Worm (Caenorhabditis elegans): ENCODE measurements around the gene moc-5.

moc-5 gene

ce11 chrX:9565881-9566280 lies at the start of gene moc-5:
TSS of gene moc-5 (minus strand) at chrX:9565981.
- TF ChIP-seq T23F11.4 (GFP tag; optimal IDR thresholded peaks at IDR 0.05) (no peak), unc-86 (tag; optimal IDR thresholded peaks at IDR 0.05) (no peak), pat-9 (tag; optimal IDR thresholded peaks at IDR 0.05) (no peak), unc-55 (GFP tag; optimal IDR thresholded peaks at IDR 0.05) (no peak), unc-42 (tag; optimal IDR thresholded peaks at IDR 0.05) (no peak), eyg-1 (tag; optimal IDR thresholded peaks at IDR 0.05) (no peak), odd-2 (tag; optimal IDR thresholded peaks at IDR 0.05) (no peak)

- TF ChIP-seq F13H6.1 (tag; optimal IDR thresholded peaks at IDR 0.05) = no peak
- TF ChIP-seq unc-42 (tag; optimal IDR thresholded peaks at IDR 0.05) = peak; percentile 14
Observed at ce11 chrX:9610040-9610613, 44.3 kb upstream of the moc-5 start, which contains the start of gene C11E4.6. TSS of gene C11E4.6 (plus strand) at chrX:9610563.

- TF ChIP-seq C08G9.2 (tag; optimal IDR thresholded peaks at IDR 0.05) (no peak), ceh-19 (GFP tag; optimal IDR thresholded peaks at IDR 0.05) (no peak), unc-55 (GFP tag; optimal IDR thresholded peaks at IDR 0.05) (peak; percentile 37)
Observed at ce11 chrX:9608127-9608526, 42.3 kb upstream of the moc-5 start.

- TF ChIP-seq pax-1 (tag; optimal IDR thresholded peaks at IDR 0.05) (no peak), ceh-22 (tag; optimal IDR thresholded peaks at IDR 0.05) (no peak), lim-6 (tag; optimal IDR thresholded peaks at IDR 0.05) (no peak), pha-2 (tag; optimal IDR thresholded peaks at IDR 0.05) (no peak), pat-9 (tag; optimal IDR thresholded peaks at IDR 0.05) (no peak), pha-4 (tag; optimal IDR thresholded peaks at IDR 0.05) (no peak), hlh-8 (tag; optimal IDR thresholded peaks at IDR 0.05) (no peak), ets-4 (tag; optimal IDR thresholded peaks at IDR 0.05) (no peak)
Observed at ce11 chrX:9603180-9603579, 37.4 kb upstream of the moc-5 start.

- TF ChIP-seq gmeb-2 (tag; optimal IDR thresholded peaks at IDR 0.05) (no peak), unc-86 (tag; optimal IDR thresholded peaks at IDR 0.05) (no peak), hlh-8 (tag; optimal IDR thresholded peaks at IDR 0.05) (no peak), madf-2 (tag; optimal IDR thresholded peaks at IDR 0.05) (no peak), fkh-10 (GFP tag; optimal IDR thresholded peaks at IDR 0.05) (no peak), pat-9 (tag; optimal IDR thresholded peaks at IDR 0.05) (no peak), unc-42 (tag; optimal IDR thresholded peaks at IDR 0.05) (no peak), eyg-1 (tag; optimal IDR thresholded peaks at IDR 0.05) (no peak), ttx-3 (tag; optimal IDR thresholded peaks at IDR 0.05) (no peak), hlh-6 (tag; optimal IDR thresholded peaks at IDR 0.05) (no peak), unc-55 (GFP tag; optimal IDR thresholded peaks at IDR 0.05) (no peak), ama-1 (optimal IDR thresholded peaks at IDR 0.05) (no peak), sox-2 (GFP tag; IDR thresholded peaks at IDR 0.05) (no peak), ceh-6 (GFP tag; optimal IDR thresholded peaks at IDR 0.05) (no peak), rnt-1 (tag; optimal IDR thresholded peaks at IDR 0.05) (no peak), pag-3 (tag; optimal IDR thresholded peaks at IDR 0.05; ENCODE audit: borderline replicate concordance) (no peak), npax-4 (tag; optimal IDR thresholded peaks at IDR 0.05) (no peak), unc-3 (GFP tag; conservative IDR thresholded peaks at IDR 0.05) (no peak), unc-3 (tag; optimal IDR thresholded peaks at IDR 0.05) (no peak), K09A11.1 (tag; optimal IDR thresholded peaks at IDR 0.05; ENCODE audit: insufficient read depth) (no peak), nhr-11 (tag; optimal IDR thresholded peaks at IDR 0.05) (no peak)
Observed at ce11 chrX:9602625-9603024, 36.8 kb upstream of the moc-5 start.

- TF ChIP-seq tbx-2 (tag; optimal IDR thresholded peaks at IDR 0.05) = no peak
- TF ChIP-seq pros-1 (tag; optimal IDR thresholded peaks at IDR 0.05) = no peak
- TF ChIP-seq unc-55 (GFP tag; optimal IDR thresholded peaks at IDR 0.05) = no peak
- TF ChIP-seq K02D7.2 (tag; optimal IDR thresholded peaks at IDR 0.05) = no peak
- TF ChIP-seq pag-3 (tag; optimal IDR thresholded peaks at IDR 0.05; ENCODE audit: borderline replicate concordance) = no peak
- TF ChIP-seq ceh-14 (tag; optimal IDR thresholded peaks at IDR 0.05) = no peak
- no peak for TF ChIP-seq ceh-9 (tag; optimal IDR thresholded peaks at IDR 0.05)
- TF ChIP-seq ztf-16 (tag; optimal IDR thresholded peaks at IDR 0.05) = no peak
- TF ChIP-seq unc-3 (GFP tag; conservative IDR thresholded peaks at IDR 0.05) = no peak
- TF ChIP-seq unc-3 (tag; optimal IDR thresholded peaks at IDR 0.05) = no peak
- no peak for TF ChIP-seq che-1 (tag; optimal IDR thresholded peaks at IDR 0.05)
- TF ChIP-seq npax-4 (tag; optimal IDR thresholded peaks at IDR 0.05) = no peak
- TF ChIP-seq pax-1 (tag; optimal IDR thresholded peaks at IDR 0.05) = no peak
- TF ChIP-seq ceh-31 (tag; optimal IDR thresholded peaks at IDR 0.05) = no peak
- TF ChIP-seq elt-2 (tag; optimal IDR thresholded peaks at IDR 0.05) = no peak
- TF ChIP-seq lin-11 (tag; optimal IDR thresholded peaks at IDR 0.05) = no peak
- no peak for TF ChIP-seq ceh-45 (GFP tag; IDR thresholded peaks at IDR 0.05)
- TF ChIP-seq sdc-2 (tag; optimal IDR thresholded peaks at IDR 0.05) = no peak
Observed at ce11 chrX:9597299-9597698, 31.5 kb upstream of the moc-5 start.
